Worm (Caenorhabditis elegans): Measurements from ENCODE around the gene C06A1.7.

C06A1.7 gene

DNA sequence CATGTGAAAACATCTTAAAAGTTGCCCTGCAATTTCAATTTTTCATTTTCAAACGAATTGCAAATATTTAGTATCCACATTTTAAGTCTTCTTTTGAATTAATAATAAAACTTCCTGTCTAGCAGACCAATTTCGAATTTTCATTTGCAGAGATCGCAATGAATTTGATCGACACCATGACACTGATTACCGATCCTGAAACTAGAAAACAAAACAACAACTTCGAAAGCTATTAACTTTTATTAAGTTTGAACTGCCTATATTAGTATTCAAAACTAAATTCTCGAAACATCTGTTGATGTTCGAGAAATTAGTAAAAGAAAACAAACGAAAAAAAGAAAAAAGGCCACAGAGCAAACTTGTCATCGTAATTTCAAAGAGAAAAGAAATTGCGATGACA is 9.5 kb downstream of the C06A1.7 start:
- TF ChIP-seq ZK546.5 (tag; optimal IDR thresholded peaks at IDR 0.05), result no peak
- TF ChIP-seq snpc-4 (tag; optimal IDR thresholded peaks at IDR 0.05), result no peak
- TF ChIP-seq peb-1 (tag; optimal IDR thresholded peaks at IDR 0.05), result no peak
- TF ChIP-seq sma-9 (GFP tag; optimal IDR thresholded peaks at IDR 0.05), result no peak
- TF ChIP-seq sma-9 (tag; optimal IDR thresholded peaks at IDR 0.05), result no peak
- no peak for TF ChIP-seq unc-39 (tag; optimal IDR thresholded peaks at IDR 0.05)
- no peak for TF ChIP-seq nhr-23 (tag; optimal IDR thresholded peaks at IDR 0.05)
- no peak for TF ChIP-seq dmd-4 (tag; optimal IDR thresholded peaks at IDR 0.05)
- TF ChIP-seq fos-1 (tag; optimal IDR thresholded peaks at IDR 0.05), result no peak
- no peak for TF ChIP-seq nhr-25 (tag; optimal IDR thresholded peaks at IDR 0.05)
- no peak for TF ChIP-seq nhr-21 (tag; optimal IDR thresholded peaks at IDR 0.05)
- no peak for TF ChIP-seq elt-3 (tag; optimal IDR thresholded peaks at IDR 0.05)
- TF ChIP-seq sma-3 (GFP tag; optimal IDR thresholded peaks at IDR 0.05), result no peak
- TF ChIP-seq ceh-16 (tag; optimal IDR thresholded peaks at IDR 0.05), result no peak
- no peak for TF ChIP-seq gmeb-1 (tag; optimal IDR thresholded peaks at IDR 0.05)
- TF ChIP-seq alr-1 (tag; optimal IDR thresholded peaks at IDR 0.05), result no peak

DNA sequence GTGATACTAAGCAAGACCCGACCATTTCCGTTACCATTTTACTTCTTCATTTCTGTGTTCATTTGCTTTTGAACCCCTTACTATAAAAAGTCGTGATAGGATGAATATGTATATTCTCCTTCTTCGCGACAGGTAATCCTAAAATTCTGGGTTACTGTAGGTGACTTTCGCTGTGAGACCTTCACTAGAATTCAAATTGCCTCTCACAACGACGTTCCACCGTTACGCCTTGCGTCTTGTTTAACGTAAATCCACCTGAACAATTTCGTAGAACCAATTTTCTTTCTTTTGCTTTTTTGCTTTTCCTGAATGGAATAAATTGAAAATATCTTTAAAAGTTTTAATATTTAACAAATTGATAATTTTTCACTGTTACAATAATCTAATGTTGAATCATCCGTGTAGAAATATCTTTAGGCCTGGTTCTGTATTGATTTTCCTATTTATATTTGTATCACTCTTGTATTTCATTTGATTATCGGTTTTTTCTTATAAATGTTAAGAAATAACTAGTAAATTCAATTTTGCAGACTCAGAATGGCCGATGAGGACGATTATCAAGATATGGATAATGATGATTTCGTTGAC is 14.2 kb downstream of the C06A1.7 start, which contains the start of gene rpb-6:
Gene rpb-6 (plus strand): TSS at position 538 of the 588 bp plus-strand sequence.
- TF ChIP-seq ama-1 (optimal IDR thresholded peaks at IDR 0.05) (no peak), nhr-12 (tag; optimal IDR thresholded peaks at IDR 0.05) (no peak), blmp-1 (tag; optimal IDR thresholded peaks at IDR 0.05; ENCODE audit: insufficient read depth) (no peak), sma-3 (GFP tag; optimal IDR thresholded peaks at IDR 0.05) (no peak), unc-55 (GFP tag; optimal IDR thresholded peaks at IDR 0.05) (peak; percentile 56), gmeb-1 (tag; optimal IDR thresholded peaks at IDR 0.05) (peak; percentile 78), ZK546.5 (tag; optimal IDR thresholded peaks at IDR 0.05) (no peak), lsy-2 (tag; optimal IDR thresholded peaks at IDR 0.05) (peak in 1 of 2 experiments; percentile 59), snpc-4 (tag; optimal IDR thresholded peaks at IDR 0.05) (no peak), ceh-16 (tag; optimal IDR thresholded peaks at IDR 0.05) (no peak)

DNA sequence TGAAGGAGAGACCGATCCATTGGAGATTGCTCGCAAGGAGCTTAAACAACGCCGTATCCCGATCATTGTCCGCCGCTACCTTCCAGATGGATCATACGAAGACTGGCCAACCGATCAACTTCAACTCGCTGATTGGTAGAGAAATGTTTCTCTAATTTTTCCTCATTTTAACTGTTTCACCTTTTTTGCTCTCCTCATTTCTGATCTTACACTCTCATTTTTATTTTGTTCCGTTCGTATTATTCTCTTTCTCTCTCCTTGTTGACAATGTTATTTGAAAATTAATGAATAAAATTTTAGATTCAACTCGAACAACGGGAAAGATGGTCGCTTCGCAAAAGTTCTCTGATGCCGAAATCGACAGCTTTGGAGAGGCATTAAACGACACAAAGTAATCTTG is 15.0 kb downstream of the C06A1.7 start, which contains the start of gene dohh-1:
Gene dohh-1 (plus strand): TSS at position 301 of the 400 bp plus-strand sequence.
- TF ChIP-seq sma-9 (GFP tag; optimal IDR thresholded peaks at IDR 0.05), result no peak
- no peak for TF ChIP-seq sma-9 (tag; optimal IDR thresholded peaks at IDR 0.05)
- no peak for TF ChIP-seq ztf-11 (tag; optimal IDR thresholded peaks at IDR 0.05)
- no peak for TF ChIP-seq sem-4 (tag; optimal IDR thresholded peaks at IDR 0.05)
- no peak for TF ChIP-seq elt-3 (tag; optimal IDR thresholded peaks at IDR 0.05)
- TF ChIP-seq C34F6.9 (tag; optimal IDR thresholded peaks at IDR 0.05), result no peak
- no peak for TF ChIP-seq nhr-10 (tag; optimal IDR thresholded peaks at IDR 0.05)
- no peak for TF ChIP-seq fos-1 (tag; optimal IDR thresholded peaks at IDR 0.05)
- no peak for TF ChIP-seq unc-55 (GFP tag; optimal IDR thresholded peaks at IDR 0.05)
- TF ChIP-seq nhr-129 (tag; optimal IDR thresholded peaks at IDR 0.05), result no peak
- no peak for TF ChIP-seq peb-1 (tag; optimal IDR thresholded peaks at IDR 0.05)
- TF ChIP-seq ama-1 (optimal IDR thresholded peaks at IDR 0.05), result no peak
- TF ChIP-seq elt-1 (tag; optimal IDR thresholded peaks at IDR 0.05), result no peak
- TF ChIP-seq skn-1 (tag; optimal IDR thresholded peaks at IDR 0.05), result no peak
- TF ChIP-seq mbf-1 (tag; optimal IDR thresholded peaks at IDR 0.05), result no peak
- no peak for TF ChIP-seq dmd-4 (tag; optimal IDR thresholded peaks at IDR 0.05)
- TF ChIP-seq nhr-6 (tag; optimal IDR thresholded peaks at IDR 0.05), result no peak
- no peak for TF ChIP-seq nhr-25 (tag; optimal IDR thresholded peaks at IDR 0.05)
- TF ChIP-seq zag-1 (tag; optimal IDR thresholded peaks at IDR 0.05), result no peak

DNA sequence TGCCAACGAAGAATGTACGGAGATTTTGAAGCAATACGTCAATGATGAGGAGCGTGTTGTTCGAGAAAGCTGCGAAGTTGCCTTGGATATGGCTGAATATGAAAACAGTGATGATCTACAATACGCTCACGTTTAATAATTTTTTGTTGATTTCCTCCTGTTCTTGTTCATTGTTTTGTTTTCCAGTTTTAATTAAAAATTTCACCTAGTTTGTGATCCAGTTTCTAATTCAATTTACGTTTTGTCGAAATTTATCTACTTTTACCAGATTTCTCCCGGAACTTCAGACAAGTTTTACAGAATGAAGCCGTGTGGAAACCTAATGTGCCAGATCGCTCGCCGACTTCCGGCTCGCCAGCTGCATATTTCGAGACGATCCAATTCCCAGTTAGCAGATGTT is 16.1 kb downstream of the C06A1.7 start, which contains the start of gene dap-3:
Gene dap-3 (plus strand): TSS at position 301 of the 400 bp plus-strand sequence.
- TF ChIP-seq ceh-82 (tag; optimal IDR thresholded peaks at IDR 0.05), result no peak
- no peak for TF ChIP-seq elt-3 (tag; optimal IDR thresholded peaks at IDR 0.05)
- no peak for TF ChIP-seq ztf-1 (GFP tag; conservative IDR thresholded peaks at IDR 0.05)
- no peak for TF ChIP-seq nhr-10 (tag; optimal IDR thresholded peaks at IDR 0.05)
- no peak for TF ChIP-seq sem-4 (tag; optimal IDR thresholded peaks at IDR 0.05)
- no peak for TF ChIP-seq nhr-6 (tag; optimal IDR thresholded peaks at IDR 0.05)
- no peak for TF ChIP-seq aly-2 (tag; optimal IDR thresholded peaks at IDR 0.05)
- no peak for TF ChIP-seq nhr-237 (tag; optimal IDR thresholded peaks at IDR 0.05)
- no peak for TF ChIP-seq C34F6.9 (tag; optimal IDR thresholded peaks at IDR 0.05)
- TF ChIP-seq nhr-21 (tag; optimal IDR thresholded peaks at IDR 0.05), result no peak
- no peak for TF ChIP-seq unc-62 (GFP tag; optimal IDR thresholded peaks at IDR 0.05)

Measured in whole organism, L2 larva.